Fruit fly (Drosophila melanogaster) Kc167 (cell line): ENCODE measurements around the gene fzo.

ENCODE experiments used
- Myc ChIP-seq: fragments of >200 bp; optimal IDR thresholded peaks from 2 replicates; lab custom pipeline; 2017; ENCODE audit warnings: missing external identifiers
- ttk ChIP-seq: sonication (Bioruptor generic); optimal IDR thresholded peaks from 2 replicates; lab custom pipeline; 2017; ENCODE audit warnings: missing external identifiers

- TF ChIP-seq Myc (lab: Kevin White, UChicago) = no peak
- no peak for TF ChIP-seq ttk (lab: Kevin White, UChicago)
These were observed 17.9 kb upstream of the fzo start for dm6 chr3R:23221680-23222148.
